Fruit fly (Drosophila melanogaster): Measurements from ENCODE around the gene CG11912.

DNA sequence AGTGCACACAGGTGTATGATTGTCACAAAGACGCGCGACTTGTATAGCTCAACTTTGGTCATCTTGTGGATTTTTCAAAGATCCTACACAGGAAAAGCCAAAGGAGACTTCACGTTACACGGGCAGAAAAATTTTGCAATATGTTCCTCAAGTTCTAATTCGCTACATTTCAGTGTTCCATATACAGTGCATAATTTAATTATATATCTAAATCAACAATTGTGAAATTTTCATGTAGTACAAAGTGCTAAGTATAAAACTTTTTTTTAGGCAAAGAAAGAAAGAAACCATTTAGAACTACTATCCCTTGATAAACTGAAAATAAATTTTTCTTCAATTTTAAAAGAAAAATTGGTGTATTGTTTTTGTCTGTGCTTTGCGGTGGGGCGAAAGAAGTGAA lies 28.1 kb downstream of the CG11912 start:
- TF ChIP-seq cnc (optimal IDR thresholded peaks at IDR 0.05) (no peak), Crg-1 (GFP tag; optimal IDR thresholded peaks at IDR 0.05) (no peak), CG7101 (tag; optimal IDR thresholded peaks at IDR 0.05) (no peak), CG12768 (GFP tag; optimal IDR thresholded peaks at IDR 0.05) (no peak), bab1 (GFP tag; optimal IDR thresholded peaks at IDR 0.05) (no peak), Mnt (GFP tag; optimal IDR thresholded peaks at IDR 0.05) (no peak), kay (GFP tag; ENCODE audit: borderline replicate concordance) (no peak), Hr96 (GFP tag; optimal IDR thresholded peaks at IDR 0.05) (no peak), CG14711 (tag; optimal IDR thresholded peaks at IDR 0.05) (no peak)
